Worm (Caenorhabditis elegans): ENCODE results near the gene toe-1.
A peak's percentile ranks its signal among the peaks of the same experiment; 100 is the strongest.

toe-1 gene

DNA sequence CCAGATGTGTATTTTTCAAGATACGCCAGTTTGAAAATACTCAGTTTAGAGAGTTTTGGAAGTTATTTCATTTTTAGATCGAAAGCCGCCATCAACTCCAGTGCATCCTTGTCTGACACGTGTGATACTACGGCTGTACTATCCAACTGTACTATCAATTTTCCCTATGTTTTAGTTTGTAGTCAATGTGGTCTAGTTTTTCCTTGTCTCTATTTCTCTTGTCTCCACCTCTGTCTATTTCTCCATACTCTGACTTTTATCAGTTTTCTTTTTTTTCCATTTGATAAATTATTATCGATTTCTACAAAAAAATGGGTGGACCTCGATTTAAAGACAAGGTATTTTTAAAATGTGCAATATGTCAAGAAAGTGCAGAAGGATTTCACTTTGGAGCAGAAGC is 13.6 kb downstream of the toe-1 start, which contains the start of gene nhr-16:
Gene nhr-16, plus strand, starts transcription at position 205 of the 400 bp plus-strand sequence.
- TF ChIP-seq sea-2 (GFP tag; IDR thresholded peaks at IDR 0.05) (no peak), nhr-90 (tag; optimal IDR thresholded peaks at IDR 0.05) (no peak), K12H6.12 (tag; optimal IDR thresholded peaks at IDR 0.05) (no peak), let-607 (tag; optimal IDR thresholded peaks at IDR 0.05) (no peak), F57A8.1 (GFP tag; optimal IDR thresholded peaks at IDR 0.05) (no peak), C06A6.2 (GFP tag; conservative IDR thresholded peaks at IDR 0.05) (no peak), attf-3 (GFP tag; conservative IDR thresholded peaks at IDR 0.05) (no peak)

DNA sequence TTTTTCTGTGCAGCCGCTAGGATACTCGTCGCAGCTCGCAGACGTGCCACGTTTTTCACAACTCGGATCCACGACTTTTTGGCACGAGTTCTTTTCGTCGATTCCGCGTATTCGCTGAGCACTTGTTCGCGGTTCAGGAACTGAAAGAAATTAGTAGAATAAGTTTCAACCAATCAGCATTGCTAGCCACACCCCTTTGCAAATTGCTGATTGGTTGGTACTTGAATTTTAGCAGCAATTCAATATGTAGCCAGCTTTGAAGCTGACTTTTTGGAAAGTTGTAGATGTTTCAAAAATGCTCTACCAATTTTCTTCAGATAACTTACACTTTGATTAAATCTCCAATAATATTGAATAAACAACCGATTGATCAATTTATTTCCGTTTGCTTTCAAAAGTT is 16.3 kb downstream of the toe-1 start:
- TF ChIP-seq nhr-90 (tag; optimal IDR thresholded peaks at IDR 0.05) (no peak), nfyb-1 (GFP tag; IDR thresholded peaks at IDR 0.05) (peak; percentile 67), B0035.1 (tag; optimal IDR thresholded peaks at IDR 0.05) (no peak)

DNA sequence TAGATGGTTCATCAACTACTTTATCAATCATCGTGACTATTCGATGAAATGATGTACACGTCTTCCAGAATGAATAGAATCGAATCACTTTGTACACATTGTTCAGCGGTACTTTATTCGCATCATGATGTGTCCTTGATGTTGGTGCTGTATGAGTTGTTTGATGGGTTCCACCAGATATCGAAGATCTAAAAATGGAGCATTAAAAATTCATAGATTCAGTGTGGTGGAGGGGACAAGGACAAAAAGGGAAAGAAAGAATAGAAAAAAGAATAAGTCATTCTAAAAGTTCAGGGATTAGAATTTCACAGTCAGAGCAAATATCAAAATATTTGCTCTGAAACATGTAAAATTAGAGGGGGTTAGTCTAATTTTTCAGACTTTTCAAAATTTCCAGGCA is 19.8 kb downstream of the toe-1 start:
- TF ChIP-seq Y53G8AR.9 (GFP tag; conservative IDR thresholded peaks at IDR 0.05) (no peak), F10E7.11 (tag; optimal IDR thresholded peaks at IDR 0.05) (no peak), ceh-79 (tag; optimal IDR thresholded peaks at IDR 0.05) (no peak), hlh-26 (GFP tag; conservative IDR thresholded peaks at IDR 0.05) (no peak), somi-1 (GFP tag; optimal IDR thresholded peaks at IDR 0.05) (no peak), atf-7 (tag; optimal IDR thresholded peaks at IDR 0.05) (no peak), efl-1 (GFP tag; optimal IDR thresholded peaks at IDR 0.05) (no peak)

DNA sequence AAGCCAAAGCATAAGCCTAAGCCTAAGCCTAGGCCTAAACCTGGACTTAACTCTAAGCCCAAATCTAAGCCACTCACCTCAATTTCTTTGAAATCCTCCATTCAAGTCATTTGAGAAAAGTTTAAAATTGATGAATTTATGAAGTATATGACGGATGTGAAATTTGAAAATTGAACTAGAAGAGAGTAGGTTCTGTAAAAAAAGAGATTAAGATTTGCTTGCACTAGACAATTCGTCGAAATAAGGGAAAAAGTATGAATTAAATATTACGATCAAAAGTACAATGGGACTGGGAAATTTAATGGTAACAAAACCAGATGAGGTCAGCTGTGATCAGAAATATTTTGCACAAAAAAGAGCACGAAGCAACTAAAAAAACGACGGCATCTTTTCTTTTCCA is 28.1 kb downstream of the toe-1 start, which contains the start of gene twk-2:
Gene twk-2, minus strand, starts transcription at position 101 of the 400 bp plus-strand sequence.
- no peak for TF ChIP-seq sea-2 (GFP tag; IDR thresholded peaks at IDR 0.05)

DNA sequence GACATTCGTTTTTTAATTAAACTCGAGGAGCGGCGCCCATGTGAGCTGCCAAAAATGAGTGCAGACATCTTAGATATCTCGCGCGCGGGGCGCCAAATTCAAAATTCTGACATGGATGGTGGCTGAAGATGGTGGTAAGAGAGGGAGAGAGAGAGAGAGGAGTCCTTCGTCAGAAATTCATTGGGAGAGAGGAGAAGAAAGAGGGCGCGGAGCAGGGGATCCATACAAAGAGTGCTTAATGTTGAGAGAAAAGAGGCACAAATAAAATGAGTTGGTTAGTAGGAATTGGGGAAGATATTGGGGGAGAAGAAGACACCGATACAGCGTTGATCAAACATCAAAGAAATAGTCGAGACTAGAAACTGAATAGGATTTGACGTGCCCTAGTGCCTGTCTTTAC is 28.5 kb downstream of the toe-1 start:
- TF ChIP-seq chd-7 (tag; optimal IDR thresholded peaks at IDR 0.05) (no peak), F10E7.11 (tag; optimal IDR thresholded peaks at IDR 0.05) (no peak), K11D2.4 (GFP tag; IDR thresholded peaks at IDR 0.05) (no peak), zfh-2 (GFP tag; conservative IDR thresholded peaks at IDR 0.05) (peak; percentile 20; the same call in 1 of the 2 replicates), Y95B8A.8 (GFP tag; IDR thresholded peaks at IDR 0.05) (no peak), ceh-27 (GFP tag; optimal IDR thresholded peaks at IDR 0.05) (peak; percentile 6)

DNA sequence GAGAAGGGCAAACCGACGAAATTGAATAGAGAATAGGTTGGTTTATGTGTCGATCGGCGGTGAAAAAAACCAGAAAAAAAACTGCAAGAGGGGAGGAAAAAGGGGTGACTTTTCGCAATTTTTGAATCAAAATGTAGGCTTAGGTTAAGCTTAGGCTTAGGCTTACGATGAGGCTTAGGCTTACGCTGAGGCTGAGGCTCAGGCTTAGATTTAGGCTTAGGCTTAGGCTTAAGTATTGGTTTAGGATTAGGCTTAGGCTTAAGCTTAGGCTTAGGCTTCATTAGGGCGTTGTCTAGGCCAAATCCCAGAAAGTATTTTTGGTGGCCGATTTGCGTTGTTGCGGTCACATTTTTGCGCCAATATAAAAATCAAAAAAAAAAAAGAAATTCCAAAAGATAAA is 29.9 kb downstream of the toe-1 start:
- no peak for TF ChIP-seq C06A6.2 (GFP tag; conservative IDR thresholded peaks at IDR 0.05)
- no peak for TF ChIP-seq ztf-22 (GFP tag; optimal IDR thresholded peaks at IDR 0.05)
- no peak for TF ChIP-seq dpff-1 (tag; optimal IDR thresholded peaks at IDR 0.05)
- no peak for TF ChIP-seq F37B4.10 (GFP tag; IDR thresholded peaks at IDR 0.05)
- no peak for TF ChIP-seq nhr-120 (GFP tag; IDR thresholded peaks at IDR 0.05)
- no peak for TF ChIP-seq snpc-1.3 (tag; optimal IDR thresholded peaks at IDR 0.05; ENCODE audit: insufficient read depth)
- TF ChIP-seq nfya-2 (GFP tag; IDR thresholded peaks at IDR 0.05), result no peak
- no peak for TF ChIP-seq mcd-1 (GFP tag; IDR thresholded peaks at IDR 0.05)
- TF ChIP-seq chd-7 (tag; optimal IDR thresholded peaks at IDR 0.05), result no peak
- no peak for TF ChIP-seq nfyb-1 (GFP tag; IDR thresholded peaks at IDR 0.05)
- TF ChIP-seq hlh-26 (GFP tag; conservative IDR thresholded peaks at IDR 0.05), result no peak

DNA sequence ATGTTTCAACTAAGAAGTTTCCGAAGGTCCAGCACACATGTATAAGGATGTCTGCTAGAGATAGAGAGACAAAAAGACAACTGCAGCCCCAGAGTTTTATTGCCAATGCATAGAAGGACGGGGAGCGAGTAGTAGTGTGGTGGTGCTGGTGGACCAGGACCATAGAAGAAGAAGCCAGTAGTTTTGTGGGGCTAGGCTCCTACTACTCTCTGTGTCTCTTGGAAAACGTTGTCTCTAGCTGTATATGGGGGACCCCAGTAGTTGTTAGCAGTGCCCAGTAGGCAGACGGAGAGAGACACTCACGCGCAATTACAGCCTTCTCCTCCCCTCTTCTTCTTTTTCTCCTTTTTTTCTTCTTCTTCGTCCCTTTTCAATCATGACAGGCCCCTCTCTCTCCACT is 31.1 kb downstream of the toe-1 start:
- no peak for TF ChIP-seq T26A5.8 (tag; optimal IDR thresholded peaks at IDR 0.05)
- 0 out of 2 replicates have a peak, but pooled peaks have one; percentile 34 for TF ChIP-seq K11D2.4 (GFP tag; IDR thresholded peaks at IDR 0.05)
- TF ChIP-seq ztf-6 (GFP tag; IDR thresholded peaks at IDR 0.05), result 0 out of 2 replicates have a peak, but pooled peaks have one; percentile 34
- TF ChIP-seq ekl-4 (GFP tag; IDR thresholded peaks at IDR 0.05), result peak; percentile 12; the same call in 1 of the 2 replicates
- TF ChIP-seq nfyb-1 (GFP tag; IDR thresholded peaks at IDR 0.05), result 0 out of 2 replicates have a peak, but pooled peaks have one; percentile 14
- TF ChIP-seq B0336.3 (GFP tag; IDR thresholded peaks at IDR 0.05), result no peak
- peak; percentile 63; the same call in 1 of the 2 replicates for TF ChIP-seq zfh-2 (GFP tag; conservative IDR thresholded peaks at IDR 0.05)
- TF ChIP-seq cebp-1 (GFP tag; IDR thresholded peaks at IDR 0.05), result no peak
- TF ChIP-seq cebp-1 (tag; optimal IDR thresholded peaks at IDR 0.05), result peak; percentile 33
- TF ChIP-seq egl-44 (GFP tag; IDR thresholded peaks at IDR 0.05), result no peak
- TF ChIP-seq hmg-1.2 (GFP tag; IDR thresholded peaks at IDR 0.05), result peak; percentile 37; the same call in 1 of the 2 replicates
- TF ChIP-seq let-526 (GFP tag; IDR thresholded peaks at IDR 0.05), result no peak
- TF ChIP-seq K12H6.12 (tag; optimal IDR thresholded peaks at IDR 0.05), result peak; percentile 55

All from whole organism, young adult.